Fruit fly (Drosophila melanogaster) whole organism, pupa: ENCODE measurements around the gene CG44141.

Experiments
- CG10348 ChIP-seq: fragments of 200-800 bp; sonication (Bioruptor generic); IDR thresholded peaks from 2 replicates; pipeline ENCODE4 v1.3.6; 2022; ENCODE audit warnings: missing biosample characterization, missing genetic modification characterization
- CG12605 ChIP-seq: fragments of 200-800 bp; sonication (Bioruptor generic); IDR thresholded peaks from 2 replicates; pipeline ENCODE4 v1.3.6; 2022; ENCODE audit warnings: missing biosample characterization, missing genetic modification characterization
- CG13204 ChIP-seq: fragments of 200-800 bp; sonication (Bioruptor generic); optimal IDR thresholded peaks from 2 replicates; lab custom pipeline; 2018; ENCODE audit warnings: missing biosample characterization, mild to moderate bottlenecking, missing genetic modification characterization, moderate library complexity
- CG14655 ChIP-seq: fragments of 200-800 bp; sonication (Bioruptor generic); optimal IDR thresholded peaks from 3 replicates; lab custom pipeline; 2017; ENCODE audit warnings: mild to moderate bottlenecking, missing biosample characterization, missing genetic modification reagents, missing genetic modification characterization
- CG15710 ChIP-seq: fragments of 200-800 bp; sonication (Bioruptor generic); optimal IDR thresholded peaks from 2 replicates; lab custom pipeline; 2018; ENCODE audit warnings: missing biosample characterization, mild to moderate bottlenecking, missing genetic modification characterization, moderate library complexity
- CG17806 ChIP-seq: fragments of 200-800 bp; sonication (Bioruptor generic); optimal IDR thresholded peaks from 2 replicates; lab custom pipeline; 2018; ENCODE audit warnings: missing biosample characterization, mild to moderate bottlenecking, missing genetic modification characterization, moderate library complexity
- CG32121 ChIP-seq: fragments of 200-800 bp; sonication (Bioruptor generic); IDR thresholded peaks from 2 replicates; pipeline ENCODE4 v1.3.6; 2022; ENCODE audit warnings: missing biosample characterization, missing genetic modification characterization
- CG34367 ChIP-seq: fragments of 200-800 bp; sonication (Bioruptor generic); optimal IDR thresholded peaks from 2 replicates; lab custom pipeline; 2018; ENCODE audit warnings: missing biosample characterization, mild to moderate bottlenecking, missing genetic modification characterization
- CG4496 ChIP-seq: fragments of 200-800 bp; sonication (Bioruptor generic); IDR thresholded peaks from 3 replicates; pipeline ENCODE4 v1.3.6; 2022; ENCODE audit warnings: missing biosample characterization, missing genetic modification characterization
- CG8159 ChIP-seq: fragments of 200-800 bp; sonication (Bioruptor generic); optimal IDR thresholded peaks from 3 replicates; lab custom pipeline; 2018; ENCODE audit warnings: missing biosample characterization, mild to moderate bottlenecking, missing genetic modification characterization, moderate library complexity
- CG8301 ChIP-seq: fragments of 200-800 bp; sonication (Bioruptor generic); optimal IDR thresholded peaks from 2 replicates; lab custom pipeline; 2018; ENCODE audit warnings: missing biosample characterization, mild to moderate bottlenecking, missing genetic modification characterization
- CG9948 ChIP-seq: fragments of 200-800 bp; sonication (Bioruptor generic); optimal IDR thresholded peaks from 2 replicates; lab custom pipeline; 2018; ENCODE audit warnings: missing biosample characterization, mild to moderate bottlenecking, missing genetic modification characterization, moderate library complexity
- D1 ChIP-seq: fragments of 200-800 bp; sonication (Bioruptor generic); optimal IDR thresholded peaks from 2 replicates; lab custom pipeline; 2018; ENCODE audit warnings: missing biosample characterization, mild to moderate bottlenecking, missing genetic modification characterization, moderate library complexity
- EcR ChIP-seq: fragments of 200-800 bp; sonication (Bioruptor generic); optimal IDR thresholded peaks from 3 replicates; lab custom pipeline; 2019; ENCODE audit warnings: missing biosample characterization, missing genetic modification characterization, mild to moderate bottlenecking, moderate library complexity, missing genetic modification reagents
- Ets98B ChIP-seq: fragments of 200-800 bp; sonication (Bioruptor generic); IDR thresholded peaks from 2 replicates; pipeline ENCODE4 v1.3.6; 2022; ENCODE audit warnings: missing biosample characterization, missing genetic modification characterization
- Pif1A ChIP-seq: fragments of 200-800 bp; sonication (Bioruptor generic); optimal IDR thresholded peaks from 3 replicates; lab custom pipeline; 2016; ENCODE audit warnings: missing biosample characterization, missing genetic modification characterization
- Pif1B ChIP-seq: fragments of 200-800 bp; sonication (Bioruptor generic); optimal IDR thresholded peaks from 3 replicates; lab custom pipeline; 2016; ENCODE audit warnings: missing biosample characterization, missing genetic modification characterization
- Snoo ChIP-seq: fragments of 200-800 bp; sonication (Bioruptor generic); optimal IDR thresholded peaks from 3 replicates; lab custom pipeline; 2017; ENCODE audit warnings: missing biosample characterization, mild to moderate bottlenecking, missing genetic modification characterization, inconsistent platforms
- fd96Ca ChIP-seq: fragments of 200-800 bp; sonication (Bioruptor generic); IDR thresholded peaks from 3 replicates; pipeline ENCODE4 v1.3.6; 2022; ENCODE audit warnings: missing biosample characterization, missing genetic modification characterization
- gl ChIP-seq: fragments of 200-800 bp; sonication (Bioruptor generic); optimal IDR thresholded peaks from 2 replicates; lab custom pipeline; 2018; ENCODE audit warnings: missing biosample characterization, mild to moderate bottlenecking, missing genetic modification characterization
- rn ChIP-seq: fragments of 200-800 bp; sonication (Bioruptor generic); IDR thresholded peaks from 2 replicates; pipeline ENCODE4 v1.3.6; 2022; ENCODE audit warnings: missing biosample characterization, missing genetic modification characterization

The CG44141 gene

DNA sequence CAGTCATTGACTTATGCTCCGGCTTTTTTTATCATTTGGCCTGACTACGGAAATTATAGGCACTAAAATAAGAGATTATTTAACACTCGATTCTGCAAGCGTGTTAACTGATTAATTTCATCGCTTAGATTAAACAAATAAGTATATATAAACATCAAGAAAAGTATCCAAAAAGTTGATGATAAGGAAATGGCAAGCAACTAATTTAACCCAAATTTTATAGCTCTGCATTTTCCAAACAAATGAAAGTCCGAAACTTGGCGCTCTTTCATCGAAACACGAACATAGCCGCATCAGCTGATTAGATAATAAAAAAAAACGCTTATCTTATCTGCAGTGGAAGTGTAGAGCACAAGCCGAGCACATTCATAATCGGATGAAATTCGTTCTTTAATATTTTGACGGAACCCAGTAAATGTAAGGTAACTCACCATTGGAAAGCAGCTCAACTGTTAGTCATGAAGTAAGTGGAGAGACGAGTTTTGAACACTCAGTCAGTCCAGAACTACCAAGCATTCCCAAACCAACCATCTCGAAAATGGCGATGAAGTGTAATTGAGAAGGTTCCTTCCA is 29.6 kb downstream of the CG44141 start, which contains the start of gene CG18480:
Gene CG18480 (plus strand): TSS at position 407 of the 573 bp plus-strand sequence.
- TF ChIP-seq CG10348 (GFP tag; lab: Robert Waterston, UW) (no peak), D1 (tag; lab: Kevin White, UChicago) (no peak)
- TF ChIP-seq, all 21 proteins: peak for 0

DNA sequence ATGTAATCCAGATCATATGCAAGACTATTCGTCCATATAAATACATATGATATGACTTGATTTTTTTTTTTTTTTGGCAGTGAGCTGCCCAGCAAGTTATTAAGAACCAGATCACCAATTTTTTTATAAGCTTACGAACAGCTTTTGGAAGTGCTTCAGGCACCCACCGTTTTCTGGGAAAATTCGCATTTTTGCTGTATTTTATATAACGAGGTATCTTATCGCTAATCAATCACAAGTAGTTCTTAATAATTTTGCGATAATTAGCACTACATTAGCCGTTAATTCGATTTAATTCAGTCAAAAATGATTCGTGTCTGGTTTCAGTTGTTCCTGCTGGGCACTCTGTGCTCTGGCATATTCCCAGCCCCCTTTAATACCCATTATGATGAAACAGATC is 30.9 kb downstream of the CG44141 start, which contains the start of gene CG7631:
Gene CG7631 (plus strand): TSS at position 301 of the 400 bp plus-strand sequence.
- no peak for TF ChIP-seq Ets98B
- TF ChIP-seq gl = no peak
- no peak for TF ChIP-seq CG12605 (GFP tag; lab: Robert Waterston, UW)
- TF ChIP-seq CG13204 = no peak
- TF ChIP-seq fd96Ca (GFP tag; lab: Robert Waterston, UW) = no peak
- no peak for TF ChIP-seq CG9948 (tag; lab: Kevin White, UChicago)
- TF ChIP-seq CG10348 (GFP tag; lab: Robert Waterston, UW) = no peak
- TF ChIP-seq EcR = no peak
- TF ChIP-seq Pif1B = no peak
- TF ChIP-seq CG8159 (tag; lab: Kevin White, UChicago) = no peak
- TF ChIP-seq Pif1A (GFP tag; lab: Kevin White, UChicago) = no peak
- TF ChIP-seq, all 21 proteins: peak for 0

DNA sequence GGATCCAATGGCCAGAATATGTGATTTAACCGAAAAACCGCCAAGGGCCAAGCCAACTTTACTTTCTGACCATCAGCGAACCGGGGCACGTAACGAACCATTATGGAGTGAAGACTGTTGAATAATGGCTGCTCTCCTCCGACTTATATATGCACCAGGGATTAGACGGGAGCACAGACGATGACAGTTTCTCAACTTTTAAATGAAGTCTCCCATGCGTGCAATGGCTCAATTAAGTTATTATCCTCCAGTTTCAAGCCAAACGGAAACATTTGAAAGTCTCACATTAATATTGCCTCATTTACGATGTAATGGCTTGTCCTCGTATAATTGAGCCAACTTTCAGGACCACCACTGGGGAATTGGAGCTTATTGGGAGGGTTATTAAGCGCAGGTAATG is 35.8 kb downstream of the CG44141 start, which contains the start of gene Or35a:
Gene Or35a (minus strand): TSS at position 101 of the 400 bp plus-strand sequence.
- no peak for TF ChIP-seq CG32121 (GFP tag; lab: Robert Waterston, UW)
- TF ChIP-seq CG12605 (GFP tag; lab: Robert Waterston, UW) = no peak
- no peak for TF ChIP-seq EcR
- TF ChIP-seq D1 (tag; lab: Kevin White, UChicago) = no peak
- TF ChIP-seq Pif1B = no peak
- no peak for TF ChIP-seq CG8301
- TF ChIP-seq Ets98B = no peak
- no peak for TF ChIP-seq Snoo (tag; lab: Kevin White, UChicago)
- TF ChIP-seq CG9948 (tag; lab: Kevin White, UChicago) = no peak
- no peak for TF ChIP-seq CG10348 (GFP tag; lab: Robert Waterston, UW)
- no peak for TF ChIP-seq rn
- no peak for TF ChIP-seq CG34367 (tag; lab: Kevin White, UChicago)
- TF ChIP-seq CG17806 (tag; lab: Kevin White, UChicago) = no peak
- no peak for TF ChIP-seq CG14655
- TF ChIP-seq CG4496 (GFP tag; lab: Robert Waterston, UW) = no peak
- TF ChIP-seq CG13204 = no peak
- no peak for TF ChIP-seq CG15710 (tag; lab: Kevin White, UChicago)
- no peak for TF ChIP-seq CG8159 (tag; lab: Kevin White, UChicago)
- no peak for TF ChIP-seq fd96Ca (GFP tag; lab: Robert Waterston, UW)

DNA sequence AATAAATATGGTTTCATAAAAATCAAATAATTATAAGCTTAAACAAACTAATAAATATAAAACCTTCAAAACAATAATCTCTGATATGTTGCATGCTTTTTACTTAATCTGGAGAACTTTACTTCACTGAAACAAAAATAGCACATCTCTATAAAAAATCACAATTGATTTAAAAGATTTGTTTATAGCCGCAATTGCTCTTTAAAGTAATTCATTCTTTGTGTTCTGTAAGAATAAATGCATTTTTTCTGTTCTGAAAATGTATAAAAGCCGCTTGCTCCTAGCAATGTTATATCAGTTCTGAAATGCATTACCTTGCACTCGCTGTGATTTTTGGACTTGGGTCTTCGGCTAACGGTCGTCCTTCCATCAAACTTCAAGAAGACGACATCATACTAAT is 42.6 kb downstream of the CG44141 start, which contains the start of gene CG11865:
Gene CG11865 (plus strand): TSS at position 301 of the 400 bp plus-strand sequence.
- no peak for TF ChIP-seq CG34367 (tag; lab: Kevin White, UChicago)
- TF ChIP-seq CG12605 (GFP tag; lab: Robert Waterston, UW) = no peak
- no peak for TF ChIP-seq gl
- no peak for TF ChIP-seq CG8159 (tag; lab: Kevin White, UChicago)
- TF ChIP-seq Snoo (tag; lab: Kevin White, UChicago) = no peak

- TF ChIP-seq CG8301 (no peak), CG10348 (GFP tag; lab: Robert Waterston, UW) (no peak), CG34367 (tag; lab: Kevin White, UChicago) (no peak), CG8159 (tag; lab: Kevin White, UChicago) (no peak)
- TF ChIP-seq, all 21 proteins: peak for 0
These were observed 43.0 kb downstream of the CG44141 start, which contains the start of gene CG15253 for dm6 chr2L:15616251-15616650. Gene CG15253 (minus strand): TSS chr2L:15616351.

- TF ChIP-seq CG32121 (GFP tag; lab: Robert Waterston, UW) = no peak
- TF ChIP-seq CG4496 (GFP tag; lab: Robert Waterston, UW) = no peak
- no peak for TF ChIP-seq CG8159 (tag; lab: Kevin White, UChicago)
- no peak for TF ChIP-seq Pif1A (GFP tag; lab: Kevin White, UChicago)
- no peak for TF ChIP-seq CG13204
- no peak for TF ChIP-seq CG8301
- TF ChIP-seq Ets98B = no peak
- no peak for TF ChIP-seq Pif1B
- TF ChIP-seq CG17806 (tag; lab: Kevin White, UChicago) = no peak
- no peak for TF ChIP-seq rn
- no peak for TF ChIP-seq CG14655
- no peak for TF ChIP-seq CG9948 (tag; lab: Kevin White, UChicago)
- TF ChIP-seq EcR = no peak
- no peak for TF ChIP-seq CG15710 (tag; lab: Kevin White, UChicago)
- no peak for TF ChIP-seq CG10348 (GFP tag; lab: Robert Waterston, UW)
These were observed 44.5 kb downstream of the CG44141 start, which contains the start of gene CG15254 for dm6 chr2L:15614728-15615127. Gene CG15254 (minus strand): TSS chr2L:15614828.

DNA sequence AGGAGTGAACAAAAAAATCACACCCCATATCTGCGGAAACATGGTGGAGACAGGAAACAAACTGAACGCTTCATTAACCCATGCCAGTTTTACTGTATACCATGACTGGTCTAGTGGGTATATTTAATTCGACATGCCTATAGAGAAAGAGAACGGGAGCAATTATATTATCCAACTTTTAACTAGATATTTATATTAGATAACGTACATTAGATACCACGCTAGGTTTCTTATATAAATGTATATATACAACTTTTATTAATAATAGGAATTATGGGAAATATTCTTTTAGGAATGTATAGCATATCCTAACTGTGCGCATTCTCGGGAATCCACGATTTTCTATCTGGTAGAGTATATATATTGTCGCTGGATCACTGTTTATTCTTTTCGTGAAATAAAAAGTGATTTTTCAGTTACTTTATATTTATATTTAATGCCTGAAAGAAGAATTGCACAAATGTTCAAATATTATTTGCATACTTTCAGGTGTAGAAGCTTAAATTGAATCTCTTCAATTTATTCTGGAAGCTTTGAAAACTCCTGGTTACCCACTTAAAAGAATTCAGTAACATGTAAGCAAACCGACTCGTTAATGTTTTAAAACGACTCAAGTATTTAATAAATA is 45.9 kb downstream of the CG44141 start, which contains the start of gene Semp1:
Gene Semp1 (minus strand): TSS at position 51 of the 628 bp plus-strand sequence.
- TF ChIP-seq CG17806 (tag; lab: Kevin White, UChicago) (no peak), Pif1B (no peak), Ets98B (no peak), CG34367 (tag; lab: Kevin White, UChicago) (no peak)
